Worm (Caenorhabditis elegans) whole organism, L2 larva: Measurements from ENCODE around the gene pcn-1.

Experiments used
- C34F6.9 ChIP-seq: fragments of 150-350 bp; optimal IDR thresholded peaks from 2 replicates; lab custom pipeline; 2014; ENCODE audit warnings: missing biosample characterization, missing genetic modification characterization
- ama-1 ChIP-seq: fragments of 150-350 bp; optimal IDR thresholded peaks from 2 replicates; lab custom pipeline; 2018; ENCODE audit warnings: inconsistent platforms
- lin-39 ChIP-seq: fragments of 150-350 bp; optimal IDR thresholded peaks from 2 replicates; lab custom pipeline; 2014; ENCODE audit warnings: missing biosample characterization, missing genetic modification reagents, missing genetic modification characterization
- nhr-12 ChIP-seq: fragments of 150-350 bp; optimal IDR thresholded peaks from 2 replicates; lab custom pipeline; 2014; ENCODE audit warnings: missing biosample characterization, missing genetic modification characterization
- nhr-237 ChIP-seq: fragments of 150-350 bp; optimal IDR thresholded peaks from 2 replicates; lab custom pipeline; 2014; ENCODE audit warnings: missing biosample characterization, missing genetic modification characterization
- peb-1 ChIP-seq: fragments of 150-350 bp; optimal IDR thresholded peaks from 2 replicates; lab custom pipeline; 2014; ENCODE audit warnings: missing biosample characterization, missing genetic modification characterization
- zag-1 ChIP-seq: fragments of 150-350 bp; optimal IDR thresholded peaks from 2 replicates; lab custom pipeline; 2014; ENCODE audit warnings: missing biosample characterization, missing genetic modification characterization

DNA sequence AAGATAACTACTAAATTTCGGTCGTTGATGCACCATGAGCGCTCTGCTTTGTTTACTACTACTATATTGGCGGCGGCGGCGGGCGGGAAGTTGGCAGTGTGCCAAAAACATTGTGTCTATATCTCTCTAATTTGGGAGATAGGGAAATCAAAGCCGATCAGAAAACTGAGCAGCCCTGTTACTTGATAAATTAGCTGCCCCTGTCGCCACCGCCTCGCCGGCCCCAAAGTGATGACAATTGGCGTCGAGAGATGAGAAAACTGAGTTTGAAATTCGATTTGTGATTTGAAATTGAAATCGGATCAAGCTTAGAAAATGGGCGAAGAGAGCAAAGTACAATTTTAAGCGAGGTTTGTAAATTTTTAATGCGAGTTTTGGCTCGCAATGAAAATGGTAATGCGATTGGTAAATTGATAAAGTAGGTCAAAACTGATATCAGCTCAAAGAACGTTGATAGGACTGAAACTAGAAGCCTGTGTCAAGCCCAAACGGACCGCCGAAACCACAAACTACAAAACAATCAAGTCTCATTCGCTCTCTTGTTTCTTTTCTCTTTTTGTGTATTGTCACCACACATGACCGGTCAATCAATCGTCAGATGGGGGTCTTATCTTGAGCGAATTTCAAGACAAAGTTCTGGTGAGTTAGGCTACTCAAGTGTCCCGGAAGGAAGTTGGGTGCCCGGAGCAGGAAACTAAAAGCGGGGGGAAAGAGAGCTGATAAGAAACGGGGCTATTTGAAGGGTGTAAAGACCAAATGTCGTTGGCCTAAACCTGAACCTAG, 22.0 kb downstream of the pcn-1 start:
- TF ChIP-seq nhr-237 (no peak), zag-1 (no peak), ama-1 (lab: Kevin White, UChicago) (no peak), peb-1 (tag; lab: Kevin White, UChicago) (no peak), lin-39 (tag; lab: Kevin White, UChicago) (no peak), nhr-12 (no peak), C34F6.9 (tag; lab: Kevin White, UChicago) (no peak)
